Fruit fly (Drosophila melanogaster) whole organism, embryonic: ENCODE measurements around the gene Hr96.

Experiments
- Abd-B ChIP-seq: fragments of 200-800 bp; sonication (Bioruptor generic); optimal IDR thresholded peaks from 2 replicates; lab custom pipeline; 2018; ENCODE audit warnings: missing biosample characterization, mild to moderate bottlenecking, missing genetic modification characterization, moderate library complexity
- BEAF-32 ChIP-seq: fragments of 200-800 bp; sonication (Bioruptor generic); optimal IDR thresholded peaks from 3 replicates; lab custom pipeline; 2017; ENCODE audit warnings: missing biosample characterization, missing genetic modification characterization, mild to moderate bottlenecking, moderate library complexity, missing genetic modification reagents
- CG10366 ChIP-seq: fragments of 200-800 bp; sonication (Bioruptor generic); IDR thresholded peaks from 2 replicates; pipeline ENCODE4 v1.3.6; 2022; ENCODE audit warnings: missing biosample characterization, missing genetic modification characterization
- CG10979 ChIP-seq: fragments of 200-800 bp; sonication (Bioruptor generic); optimal IDR thresholded peaks from 2 replicates; lab custom pipeline; 2018; ENCODE audit warnings: missing biosample characterization, mild to moderate bottlenecking, missing genetic modification characterization, moderate library complexity
- CG11723 ChIP-seq: fragments of 200-800 bp; sonication (Bioruptor generic); optimal IDR thresholded peaks from 2 replicates; lab custom pipeline; 2017; ENCODE audit warnings: missing biosample characterization, mild to moderate bottlenecking, missing genetic modification characterization
- CG12155 ChIP-seq: fragments of 200-800 bp; sonication (Bioruptor generic); optimal IDR thresholded peaks from 3 replicates; lab custom pipeline; 2016; ENCODE audit warnings: missing biosample characterization, missing genetic modification characterization
- CG1603 ChIP-seq: fragments of 200-800 bp; sonication (Bioruptor generic); optimal IDR thresholded peaks from 2 replicates; lab custom pipeline; 2019; ENCODE audit warnings: missing biosample characterization, mild to moderate bottlenecking, missing genetic modification characterization, moderate library complexity
- CG16815 ChIP-seq: fragments of 200-800 bp; sonication (Bioruptor generic); optimal IDR thresholded peaks from 3 replicates; lab custom pipeline; 2017; ENCODE audit warnings: missing biosample characterization, mild to moderate bottlenecking, missing genetic modification characterization
- CG17912 ChIP-seq: fragments of 200-800 bp; sonication (Bioruptor generic); optimal IDR thresholded peaks from 2 replicates; lab custom pipeline; 2018; ENCODE audit warnings: missing biosample characterization, mild to moderate bottlenecking, missing genetic modification characterization
- CG1832 ChIP-seq: fragments of 200-800 bp; sonication (Bioruptor generic); optimal IDR thresholded peaks from 2 replicates; lab custom pipeline; 2017; ENCODE audit warnings: missing biosample characterization, mild to moderate bottlenecking, missing genetic modification characterization, inconsistent platforms
- CG2199 ChIP-seq: fragments of 200-800 bp; sonication (Bioruptor generic); IDR thresholded peaks from 3 replicates; pipeline ENCODE4 v1.3.6; 2022; ENCODE audit warnings: missing biosample characterization, missing genetic modification characterization
- CG2889 ChIP-seq: fragments of 200-800 bp; sonication (Bioruptor generic); IDR thresholded peaks from 3 replicates; pipeline ENCODE4 v1.3.6; 2022; ENCODE audit warnings: missing biosample characterization, missing genetic modification characterization
- CG43689 ChIP-seq: fragments of 200-800 bp; sonication (Bioruptor generic); IDR thresholded peaks from 2 replicates; pipeline ENCODE4 v1.3.6; 2022; ENCODE audit warnings: missing biosample characterization, missing genetic modification characterization
- CG4404 ChIP-seq: fragments of 200-800 bp; sonication (Bioruptor generic); IDR thresholded peaks from 2 replicates; pipeline ENCODE4 v1.3.6; 2022; ENCODE audit warnings: missing biosample characterization, missing genetic modification characterization
- CG5953 ChIP-seq: fragments of 200-800 bp; sonication (Bioruptor generic); IDR thresholded peaks from 2 replicates; pipeline ENCODE4 v1.3.6; 2022; ENCODE audit warnings: missing biosample characterization, missing genetic modification characterization
- CG7556 ChIP-seq: fragments of 200-800 bp; sonication (Bioruptor generic); optimal IDR thresholded peaks from 2 replicates; lab custom pipeline; 2017; ENCODE audit warnings: missing biosample characterization, mild to moderate bottlenecking, missing genetic modification characterization
- CG8290 ChIP-seq, 3 experiments: fragments of 200-800 bp; sonication (Bioruptor generic); optimal IDR thresholded peaks; 2 replicates each; lab custom pipeline; 2016 to 2019; ENCODE audit warnings: missing biosample characterization in 3 of 3, missing genetic modification characterization in 3 of 3, mild to moderate bottlenecking in 2 of 3, moderate library complexity in 1 of 3
- CG9609 ChIP-seq: fragments of 200-800 bp; sonication (Bioruptor generic); optimal IDR thresholded peaks from 3 replicates; lab custom pipeline; 2016; ENCODE audit warnings: missing biosample characterization, missing genetic modification characterization
- CHES-1-like ChIP-seq: fragments of 200-800 bp; sonication (Bioruptor generic); optimal IDR thresholded peaks from 2 replicates; lab custom pipeline; 2016; ENCODE audit warnings: missing biosample characterization, missing genetic modification characterization
- Dfd ChIP-seq, 2 experiments: fragments of >200 bp; optimal IDR thresholded peaks; 2 replicates each; lab custom pipeline; 2017; ENCODE audit warnings: missing biosample characterization in 2 of 2, missing genetic modification characterization in 2 of 2
- Drgx ChIP-seq: fragments of 200-800 bp; sonication (Bioruptor generic); IDR thresholded peaks from 2 replicates; pipeline ENCODE4 v1.3.6; 2022; ENCODE audit warnings: missing biosample characterization, missing genetic modification characterization
- E2f1 ChIP-seq: fragments of 200-800 bp; sonication (Bioruptor generic); IDR thresholded peaks from 2 replicates; pipeline ENCODE4 v1.3.6; 2022; ENCODE audit warnings: missing biosample characterization, missing genetic modification characterization
- Gsc ChIP-seq: fragments of 200-800 bp; sonication (Bioruptor generic); IDR thresholded peaks from 2 replicates; pipeline ENCODE4 v1.3.6; 2022; ENCODE audit warnings: missing biosample characterization, missing genetic modification characterization
- HLH4C ChIP-seq: fragments of 200-800 bp; sonication (Bioruptor generic); IDR thresholded peaks from 3 replicates; pipeline ENCODE4 v1.3.6; 2022; ENCODE audit warnings: missing biosample characterization, missing genetic modification characterization; ENCODE audit not compliant: partially characterized antibody
- Nf-YA ChIP-seq: fragments of 200-800 bp; sonication (Bioruptor generic); IDR thresholded peaks from 2 replicates; pipeline ENCODE4 v1.3.6; 2022; ENCODE audit warnings: missing biosample characterization, missing genetic modification characterization
- Ssrp ChIP-seq: fragments of 200-800 bp; sonication (Bioruptor generic); optimal IDR thresholded peaks from 2 replicates; lab custom pipeline; 2018; ENCODE audit warnings: missing biosample characterization, mild to moderate bottlenecking, missing genetic modification characterization, moderate library complexity
- Xrp1 ChIP-seq: fragments of 200-800 bp; sonication (Bioruptor generic); IDR thresholded peaks from 2 replicates; pipeline ENCODE4 v1.3.6; 2022; ENCODE audit warnings: missing biosample characterization, missing genetic modification characterization
- cas ChIP-seq: fragments of 200-800 bp; sonication (Bioruptor generic); IDR thresholded peaks from 2 replicates; pipeline ENCODE4 v1.3.6; 2022; ENCODE audit warnings: missing biosample characterization, missing genetic modification characterization
- dmrt11E ChIP-seq: fragments of 200-800 bp; sonication (Bioruptor generic); optimal IDR thresholded peaks from 3 replicates; lab custom pipeline; 2018; ENCODE audit warnings: missing biosample characterization, mild to moderate bottlenecking, missing genetic modification characterization, moderate library complexity
- emc ChIP-seq: fragments of 200-800 bp; sonication (Bioruptor generic); optimal IDR thresholded peaks from 2 replicates; lab custom pipeline; 2016; ENCODE audit warnings: missing biosample characterization, missing genetic modification characterization
- esg ChIP-seq: fragments of 200-800 bp; sonication (Bioruptor generic); conservative IDR thresholded peaks from 2 replicates; pipeline ENCODE4 v1.3.6; 2022; ENCODE audit warnings: missing biosample characterization, missing genetic modification characterization
- fd102C ChIP-seq: fragments of 200-800 bp; sonication (Bioruptor generic); optimal IDR thresholded peaks from 2 replicates; lab custom pipeline; 2018; ENCODE audit warnings: missing biosample characterization, mild to moderate bottlenecking, missing genetic modification characterization, moderate library complexity
- fd3F ChIP-seq: fragments of 200-800 bp; sonication (Bioruptor generic); optimal IDR thresholded peaks from 2 replicates; lab custom pipeline; 2018; ENCODE audit warnings: missing biosample characterization, mild to moderate bottlenecking, missing genetic modification characterization, moderate library complexity
- fd64A ChIP-seq: fragments of 200-800 bp; sonication (Bioruptor generic); optimal IDR thresholded peaks from 3 replicates; lab custom pipeline; 2018; ENCODE audit warnings: missing biosample characterization, mild to moderate bottlenecking, missing genetic modification characterization
- grn ChIP-seq: fragments of 200-800 bp; sonication (Bioruptor generic); optimal IDR thresholded peaks from 3 replicates; lab custom pipeline; 2017; ENCODE audit warnings: missing biosample characterization, missing genetic modification characterization
- hth ChIP-seq: fragments of >200 bp; optimal IDR thresholded peaks from 2 replicates; lab custom pipeline; 2017; ENCODE audit warnings: inconsistent platforms
- jing ChIP-seq: fragments of 200-800 bp; sonication (Bioruptor generic); optimal IDR thresholded peaks from 2 replicates; lab custom pipeline; 2018; ENCODE audit warnings: missing biosample characterization, mild to moderate bottlenecking, missing genetic modification characterization
- kay ChIP-seq: fragments of 200-800 bp; sonication (Bioruptor generic); optimal IDR thresholded peaks from 2 replicates; lab custom pipeline; 2016; ENCODE audit warnings: missing biosample characterization, missing genetic modification characterization
- lmd ChIP-seq: fragments of 200-800 bp; sonication (Bioruptor generic); IDR thresholded peaks from 2 replicates; pipeline ENCODE4 v1.3.6; 2022; ENCODE audit warnings: missing biosample characterization, missing genetic modification characterization
- mam ChIP-seq: fragments of 200-800 bp; sonication (Bioruptor generic); optimal IDR thresholded peaks from 3 replicates; lab custom pipeline; 2016; ENCODE audit warnings: missing biosample characterization, missing genetic modification characterization
- mirr ChIP-seq: fragments of 200-800 bp; sonication (Bioruptor generic); optimal IDR thresholded peaks from 3 replicates; lab custom pipeline; 2018; ENCODE audit warnings: missing biosample characterization, mild to moderate bottlenecking, missing genetic modification characterization
- nmo ChIP-seq: fragments of 200-800 bp; sonication (Bioruptor generic); optimal IDR thresholded peaks from 2 replicates; lab custom pipeline; 2018; ENCODE audit warnings: missing biosample characterization, mild to moderate bottlenecking, missing genetic modification characterization, moderate library complexity
- org-1 ChIP-seq: fragments of 200-800 bp; sonication (Bioruptor generic); optimal IDR thresholded peaks from 2 replicates; lab custom pipeline; 2017; ENCODE audit warnings: missing biosample characterization, missing genetic modification characterization
- phol ChIP-seq: fragments of 200-800 bp; sonication (Bioruptor generic); optimal IDR thresholded peaks from 3 replicates; lab custom pipeline; 2018; ENCODE audit warnings: missing biosample characterization, mild to moderate bottlenecking, missing genetic modification characterization, moderate library complexity
- prd ChIP-seq, 3 experiments: fragments of >200 bp in 2 of 3; fragments of 200-800 bp in 1 of 3; sonication (Bioruptor generic) in 1 of 3; optimal IDR thresholded peaks in 2 of 3; IDR thresholded peaks in 1 of 3; 2 replicates in 2 of 3; 3 replicates in 1 of 3; pipeline versions ENCODE4 v1.3.6 to Lab custom; 2017 to 2022; ENCODE audit warnings: missing biosample characterization in 1 of 3, missing genetic modification characterization in 1 of 3
- ranshi ChIP-seq: fragments of 200-800 bp; sonication (Bioruptor generic); IDR thresholded peaks from 2 replicates; pipeline ENCODE4 v1.3.6; 2022; ENCODE audit warnings: missing biosample characterization, missing genetic modification characterization
- scrt ChIP-seq: fragments of 200-800 bp; sonication (Bioruptor generic); optimal IDR thresholded peaks from 2 replicates; lab custom pipeline; 2018; ENCODE audit warnings: missing biosample characterization, mild to moderate bottlenecking, missing genetic modification characterization, moderate library complexity
- sisA ChIP-seq: fragments of 200-800 bp; sonication (Bioruptor generic); IDR thresholded peaks from 2 replicates; pipeline ENCODE4 v1.3.6; 2022; ENCODE audit warnings: missing biosample characterization, missing genetic modification characterization
- slou ChIP-seq: fragments of 200-800 bp; sonication (Bioruptor generic); optimal IDR thresholded peaks from 3 replicates; lab custom pipeline; 2016; ENCODE audit warnings: missing biosample characterization, missing genetic modification characterization
- toy ChIP-seq: fragments of 200-800 bp; sonication (Bioruptor generic); IDR thresholded peaks from 2 replicates; pipeline ENCODE4 v1.3.6; 2022; ENCODE audit warnings: missing biosample characterization, missing genetic modification characterization

Hr96 gene

DNA sequence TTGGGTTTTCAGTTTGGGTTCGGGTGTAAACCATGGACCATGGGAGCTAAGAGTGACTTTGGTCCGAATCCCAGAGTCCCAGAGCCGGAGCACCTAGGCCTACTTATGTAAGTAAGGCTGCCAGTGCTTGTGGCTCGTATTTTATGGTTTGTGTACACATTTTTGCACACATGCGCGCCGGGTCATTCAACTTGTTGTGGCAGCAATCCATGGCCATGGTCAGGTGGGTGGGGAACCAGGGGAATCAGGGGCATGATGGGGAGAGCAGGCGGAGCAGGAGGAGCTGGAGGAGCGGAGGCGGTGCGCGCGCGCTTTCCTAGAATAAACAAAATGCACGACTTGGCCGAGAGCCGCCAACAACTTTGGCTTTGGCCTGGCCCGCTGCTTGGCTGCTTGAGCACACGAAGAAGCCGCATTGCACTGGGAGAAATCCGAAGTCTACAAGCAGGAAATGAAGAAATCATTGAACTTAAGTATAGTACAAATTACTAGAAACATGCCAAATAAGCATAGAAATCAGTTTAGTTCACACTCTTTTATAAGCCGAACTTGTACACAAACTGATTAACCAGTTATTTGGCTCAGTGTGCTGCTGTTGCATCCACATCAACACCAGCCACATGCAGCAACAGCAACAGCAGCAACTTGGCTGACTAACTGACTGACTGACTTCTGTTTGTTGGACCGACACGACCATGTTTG is 15.1 kb upstream of the Hr96 start (continued):
- TF ChIP-seq CG10979 (tag; lab: Kevin White, UChicago) (peak; percentile 40), prd (optimal IDR thresholded peaks at IDR 0.05; lab: Kevin White, UChicago) (no peak), prd (GFP tag; IDR thresholded peaks at IDR 0.05; lab: Robert Waterston, UW) (peak; percentile 45; the same call in 1 of the 3 replicates), lmd (GFP tag; lab: Robert Waterston, UW) (no peak), E2f1 (GFP tag; lab: Robert Waterston, UW) (no peak), slou (GFP tag; lab: Kevin White, UChicago) (no peak), Gsc (no peak), sisA (GFP tag; lab: Robert Waterston, UW) (0 out of 2 replicates have a peak, but pooled peaks have one; percentile 12), cas (no peak), CG12155 (GFP tag; lab: Kevin White, UChicago) (no peak), mirr (GFP tag; lab: Kevin White, UChicago) (no peak), scrt (GFP tag; lab: Kevin White, UChicago) (no peak), fd102C (GFP tag; lab: Kevin White, UChicago) (no peak), Nf-YA (no peak), Dfd (GFP tag; optimal IDR thresholded peaks at IDR 0.05; lab: Kevin White, UChicago) (no peak), hth (lab: Kevin White, UChicago) (no peak), CG1832 (no peak), grn (GFP tag; lab: Kevin White, UChicago) (no peak), fd3F (GFP tag; lab: Kevin White, UChicago) (no peak), org-1 (GFP tag; lab: Kevin White, UChicago) (no peak), CG4404 (GFP tag; lab: Robert Waterston, UW) (peak; percentile 34; the same call in 1 of the 2 replicates), emc (GFP tag; lab: Kevin White, UChicago) (no peak), mam (no peak), CG9609 (GFP tag; lab: Kevin White, UChicago) (no peak), kay (GFP tag; lab: Kevin White, UChicago) (no peak), CG8290 (GFP tag; optimal IDR thresholded peaks at IDR 0.05; lab: Kevin White, UChicago) (no peak), CG8290 (tag; optimal IDR thresholded peaks at IDR 0.05; lab: Kevin White, UChicago) (no peak), jing (no peak), CG16815 (GFP tag; lab: Kevin White, UChicago) (no peak), CHES-1-like (GFP tag; lab: Kevin White, UChicago) (no peak), ranshi (no peak), CG1603 (tag; lab: Kevin White, UChicago) (peak; percentile 27), nmo (GFP tag; lab: Kevin White, UChicago) (peak; percentile 9), dmrt11E (tag; lab: Kevin White, UChicago) (peak; percentile 30), Abd-B (no peak), HLH4C (no peak), phol (tag; lab: Kevin White, UChicago) (no peak), esg (GFP tag; lab: Robert Waterston, UW) (no peak), CG2889 (GFP tag; lab: Robert Waterston, UW) (no peak), fd64A (GFP tag; lab: Kevin White, UChicago) (no peak), Xrp1 (GFP tag; lab: Robert Waterston, UW) (no peak), Drgx (GFP tag; lab: Robert Waterston, UW) (peak; percentile 92), CG5953 (no peak), toy (no peak), CG11723 (GFP tag; lab: Kevin White, UChicago) (no peak), CG10366 (GFP tag; lab: Robert Waterston, UW) (no peak), Ssrp (no peak), CG2199 (no peak), CG7556 (no peak), CG17912 (no peak), BEAF-32 (GFP tag; lab: Kevin White, UChicago) (no peak), CG43689 (GFP tag; lab: Robert Waterston, UW) (no peak)
